Fruit fly (Drosophila melanogaster): ENCODE measurements around the gene CG32374.

The CG32374 gene

DNA sequence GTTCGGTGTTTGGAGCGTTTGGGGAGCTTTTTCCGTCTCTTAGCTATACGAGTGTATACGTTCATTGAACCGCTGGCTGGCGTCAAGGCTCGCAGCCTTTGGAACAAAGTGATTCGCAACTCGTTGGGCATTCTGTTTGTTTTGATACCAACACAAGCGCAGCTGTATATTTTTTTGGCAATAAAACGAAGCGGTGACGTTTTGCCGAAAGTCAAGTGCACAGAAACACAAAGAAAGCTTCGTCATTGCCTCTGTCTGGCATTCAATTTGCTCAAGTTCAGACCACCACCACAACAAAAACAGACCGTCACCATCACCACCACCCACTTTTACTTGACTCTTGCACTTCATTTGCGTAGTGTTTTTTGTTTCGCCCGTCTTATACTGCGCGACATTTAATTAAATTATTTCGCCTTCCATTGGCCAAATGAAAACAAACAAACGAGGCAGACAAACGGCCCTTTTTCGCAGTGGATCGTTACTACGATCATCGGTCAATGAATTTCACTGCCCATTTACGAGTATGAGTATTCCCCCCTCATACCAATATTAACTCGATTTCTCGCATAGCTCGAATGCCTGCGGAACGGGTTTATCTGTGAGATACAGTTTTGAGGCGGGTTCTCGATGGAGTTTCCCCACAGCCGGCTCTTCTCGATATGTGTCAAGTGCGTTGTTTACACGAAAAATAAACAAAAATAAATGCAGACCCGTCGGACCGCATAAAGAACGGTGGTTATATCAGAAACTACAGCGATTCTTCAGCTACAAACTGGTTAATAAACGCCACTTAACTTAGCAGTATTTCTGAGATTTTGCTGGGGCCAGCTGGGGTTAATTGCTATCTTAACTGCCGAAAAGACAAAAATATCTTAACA, 10.3 kb downstream of the CG32374 start (continued):
- TF ChIP-seq pan (optimal IDR thresholded peaks at IDR 0.05) (no peak), pan (GFP tag; optimal IDR thresholded peaks at IDR 0.05 in 1 of 2, IDR thresholded peaks at IDR 0.05 in 1 of 2) (no peak), CG5180 (GFP tag; optimal IDR thresholded peaks at IDR 0.05) (no peak), crp (GFP tag; optimal IDR thresholded peaks at IDR 0.05) (no peak), CG11456 (GFP tag; IDR thresholded peaks at IDR 0.05) (no peak), Rfx (GFP tag; IDR thresholded peaks at IDR 0.05) (peak; percentile 30; the same call in 1 of the 2 replicates), CG2199 (GFP tag; IDR thresholded peaks at IDR 0.05) (0 out of 3 replicates have a peak, but pooled peaks have one; percentile 65), CG13296 (GFP tag; optimal IDR thresholded peaks at IDR 0.05) (no peak), Drgx (GFP tag; IDR thresholded peaks at IDR 0.05) (no peak), CG1792 (GFP tag; optimal IDR thresholded peaks at IDR 0.05) (no peak), BtbVII (GFP tag; optimal IDR thresholded peaks at IDR 0.05) (no peak), croc (GFP tag; conservative IDR thresholded peaks at IDR 0.05) (no peak), sd (tag; optimal IDR thresholded peaks at IDR 0.05) (peak; percentile 97), slou (GFP tag; optimal IDR thresholded peaks at IDR 0.05) (no peak), chinmo (GFP tag; IDR thresholded peaks at IDR 0.05; ENCODE audit: partially characterized antibody) (peak; percentile 84; the same call in 2 of the 4 replicates), mld (GFP tag; IDR thresholded peaks at IDR 0.05; ENCODE audit: partially characterized antibody) (no peak), crol (GFP tag; IDR thresholded peaks at IDR 0.05) (0 out of 2 replicates have a peak, but pooled peaks have one; percentile 15), B-H2 (GFP tag; optimal IDR thresholded peaks at IDR 0.05) (no peak), CG3065 (GFP tag; optimal IDR thresholded peaks at IDR 0.05) (no peak), Nf-YA (GFP tag; IDR thresholded peaks at IDR 0.05) (no peak)

DNA sequence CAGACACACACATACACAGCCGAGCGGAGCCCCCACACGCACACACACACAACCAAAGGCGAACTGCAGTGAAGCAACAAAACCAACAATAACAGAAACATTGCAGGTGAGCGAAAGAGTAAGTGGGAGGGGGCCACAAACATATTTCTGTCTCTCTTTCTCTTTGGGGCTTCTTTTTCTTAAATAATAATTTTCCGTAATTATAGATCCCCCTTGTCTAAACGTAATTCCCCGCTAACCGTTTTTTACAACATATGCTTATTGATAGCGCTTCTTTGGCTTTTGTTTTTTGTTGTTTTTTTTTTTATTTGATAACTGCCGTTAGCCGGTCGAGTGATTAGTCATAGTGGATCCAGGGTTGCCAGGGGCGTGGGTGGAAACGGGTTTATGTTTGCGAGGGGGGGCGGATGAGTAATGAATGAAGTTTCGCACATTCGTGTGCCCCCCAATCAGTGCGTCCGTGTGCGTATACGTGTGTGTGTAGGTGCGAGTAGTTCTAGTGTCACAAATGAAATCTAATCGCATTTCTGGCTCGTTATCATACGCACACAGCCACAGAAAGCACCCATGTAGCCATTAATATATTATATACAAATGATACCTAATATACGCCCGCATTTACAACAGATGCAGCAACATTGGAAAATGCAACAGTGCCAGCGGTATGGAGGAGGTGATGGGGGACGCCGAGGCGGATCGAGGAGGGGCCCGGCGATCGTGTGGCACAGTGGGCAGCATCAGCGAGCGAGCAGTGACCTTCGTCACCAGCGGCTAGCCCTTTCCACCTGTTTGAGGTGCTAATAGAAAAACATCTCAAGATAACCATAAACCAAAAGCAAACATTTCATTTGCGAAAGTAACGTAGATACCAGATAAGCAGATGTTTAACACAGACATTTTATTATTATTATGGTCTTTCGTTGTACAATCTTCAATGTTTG, 11.6 kb downstream of the CG32374 start:
- TF ChIP-seq CG18262 (tag; optimal IDR thresholded peaks at IDR 0.05) (no peak), CG18599 (GFP tag; optimal IDR thresholded peaks at IDR 0.05) (peak; percentile 38), bsh (GFP tag; optimal IDR thresholded peaks at IDR 0.05) (peak in 1 of 2 experiments; percentile 15), CG16779 (GFP tag; IDR thresholded peaks at IDR 0.05) (0 out of 2 replicates have a peak, but pooled peaks have one; percentile 6), CG1832 (GFP tag; optimal IDR thresholded peaks at IDR 0.05) (peak; percentile 15), Xrp1 (GFP tag; IDR thresholded peaks at IDR 0.05) (no peak), sug (tag; optimal IDR thresholded peaks at IDR 0.05) (peak; percentile 97), lilli (GFP tag; optimal IDR thresholded peaks at IDR 0.05) (peak; percentile 21), CG3407 (GFP tag; optimal IDR thresholded peaks at IDR 0.05) (peak; percentile 2), dmrt99B (tag; optimal IDR thresholded peaks at IDR 0.05) (no peak), Hand (GFP tag; optimal IDR thresholded peaks at IDR 0.05) (no peak), H2.0 (GFP tag; IDR thresholded peaks at IDR 0.05) (peak; percentile 24; the same call in 1 of the 2 replicates), E2f1 (GFP tag; IDR thresholded peaks at IDR 0.05) (peak; percentile 37; the same call in 1 of the 2 replicates), unpg (GFP tag; optimal IDR thresholded peaks at IDR 0.05) (peak; percentile 36), Ada2b (GFP tag; IDR thresholded peaks at IDR 0.05) (peak; percentile 35; the same call in 1 of the 2 replicates), crol (GFP tag; IDR thresholded peaks at IDR 0.05) (peak; percentile 72; the same call in 1 of the 2 replicates), ftz-f1 (GFP tag; optimal IDR thresholded peaks at IDR 0.05) (peak; percentile 73), PHDP (tag; optimal IDR thresholded peaks at IDR 0.05) (peak; percentile 7), CG8478 (optimal IDR thresholded peaks at IDR 0.05) (peak; percentile 80), lab (GFP tag; optimal IDR thresholded peaks at IDR 0.05) (peak; percentile 55), corto (GFP tag; optimal IDR thresholded peaks at IDR 0.05) (no peak), Meics (GFP tag; optimal IDR thresholded peaks at IDR 0.05) (peak; percentile 59), Chrac-16 (GFP tag; optimal IDR thresholded peaks at IDR 0.05) (no peak), CG2120 (GFP tag; optimal IDR thresholded peaks at IDR 0.05) (peak; percentile 48), CG6765 (GFP tag; optimal IDR thresholded peaks at IDR 0.05) (peak; percentile 28), pzg (GFP tag; optimal IDR thresholded peaks at IDR 0.05) (no peak), hth (optimal IDR thresholded peaks at IDR 0.05) (no peak)

Measured in whole organism, embryonic.